Worm (Caenorhabditis elegans) whole organism, L3 larva: ENCODE data around the gene mrps-26.
A peak's percentile ranks its signal among the peaks of the same experiment; 100 is the strongest.

Experiments used
- R02D3.7 ChIP-seq: fragments of 150-350 bp; optimal IDR thresholded peaks from 2 replicates; lab custom pipeline; 2014; ENCODE audit warnings: missing biosample characterization, missing genetic modification characterization
- ZK546.5 ChIP-seq: sonication (generic microtip); optimal IDR thresholded peaks from 2 replicates; lab custom pipeline; 2017; ENCODE audit warnings: missing biosample characterization, missing genetic modification characterization
- aly-2 ChIP-seq: fragments of 150-350 bp; optimal IDR thresholded peaks from 2 replicates; lab custom pipeline; 2014; ENCODE audit warnings: missing biosample characterization, missing genetic modification characterization
- ama-1 ChIP-seq: fragments of 150-350 bp; optimal IDR thresholded peaks from 2 replicates; lab custom pipeline; 2018
- ceh-82 ChIP-seq: fragments of 150-350 bp; optimal IDR thresholded peaks from 2 replicates; lab custom pipeline; 2014; ENCODE audit warnings: missing biosample characterization, missing genetic modification characterization
- ceh-9 ChIP-seq: sonication (generic microtip); optimal IDR thresholded peaks from 2 replicates; lab custom pipeline; 2018; ENCODE audit warnings: missing biosample characterization, missing genetic modification characterization
- daf-12 ChIP-seq: fragments of 150-350 bp; optimal IDR thresholded peaks from 2 replicates; lab custom pipeline; 2014; ENCODE audit warnings: missing biosample characterization, missing genetic modification reagents, missing genetic modification characterization
- egl-5 ChIP-seq: fragments of 150-350 bp; optimal IDR thresholded peaks from 2 replicates; lab custom pipeline; 2017; ENCODE audit warnings: missing biosample characterization, missing genetic modification reagents, missing genetic modification characterization, inconsistent platforms
- elt-1 ChIP-seq: fragments of 150-350 bp; optimal IDR thresholded peaks from 2 replicates; lab custom pipeline; 2014; ENCODE audit warnings: missing biosample characterization, missing genetic modification characterization
- elt-2 ChIP-seq: sonication (generic microtip); optimal IDR thresholded peaks from 2 replicates; lab custom pipeline; 2016; ENCODE audit warnings: missing genetic modification reagents, mild to moderate bottlenecking, missing genetic modification characterization, missing compliant biosample characterization
- elt-3 ChIP-seq, 3 experiments: fragments of 150-350 bp in 1 of 3; sonication (generic microtip) in 2 of 3; optimal IDR thresholded peaks; 2 replicates in 2 of 3; 4 replicates in 1 of 3; lab custom pipeline; 2014 to 2017; ENCODE audit warnings: missing biosample characterization in 3 of 3, missing genetic modification characterization in 3 of 3
- eor-1 ChIP-seq, 2 experiments: fragments of 150-350 bp; optimal IDR thresholded peaks; 2 replicates each; lab custom pipeline; 2014 to 2018; ENCODE audit warnings: missing biosample characterization in 2 of 2, missing genetic modification characterization in 2 of 2
- fkh-2 ChIP-seq: fragments of 150-350 bp; optimal IDR thresholded peaks from 2 replicates; lab custom pipeline; 2014; ENCODE audit warnings: missing biosample characterization, missing genetic modification reagents, missing genetic modification characterization
- lin-15B ChIP-seq: fragments of 150-350 bp; optimal IDR thresholded peaks from 2 replicates; lab custom pipeline; 2014; ENCODE audit warnings: missing biosample characterization, missing genetic modification characterization
- lin-39 ChIP-seq: fragments of 150-350 bp; optimal IDR thresholded peaks from 2 replicates; lab custom pipeline; 2018; ENCODE audit warnings: missing biosample characterization, missing genetic modification reagents, missing genetic modification characterization
- lsy-12 ChIP-seq: sonication (generic microtip); optimal IDR thresholded peaks from 2 replicates; lab custom pipeline; 2016; ENCODE audit warnings: mild to moderate bottlenecking, missing genetic modification characterization, missing compliant biosample characterization
- mdl-1 ChIP-seq: fragments of 150-350 bp; optimal IDR thresholded peaks from 2 replicates; lab custom pipeline; 2014; ENCODE audit warnings: missing biosample characterization, missing genetic modification characterization
- nhr-11 ChIP-seq: fragments of 150-350 bp; optimal IDR thresholded peaks from 2 replicates; lab custom pipeline; 2014; ENCODE audit warnings: missing biosample characterization, missing genetic modification characterization
- nhr-23 ChIP-seq: fragments of 150-350 bp; optimal IDR thresholded peaks from 2 replicates; lab custom pipeline; 2014; ENCODE audit warnings: missing biosample characterization, missing genetic modification reagents, missing genetic modification characterization
- nhr-237 ChIP-seq: fragments of 150-350 bp; optimal IDR thresholded peaks from 2 replicates; lab custom pipeline; 2014; ENCODE audit warnings: missing biosample characterization, missing genetic modification characterization
- nhr-28 ChIP-seq: fragments of 150-350 bp; optimal IDR thresholded peaks from 2 replicates; lab custom pipeline; 2014; ENCODE audit warnings: missing biosample characterization, missing genetic modification characterization
- nhr-43 ChIP-seq: sonication (generic microtip); optimal IDR thresholded peaks from 2 replicates; lab custom pipeline; 2016; ENCODE audit warnings: mild to moderate bottlenecking, missing genetic modification characterization, missing compliant biosample characterization; ENCODE audit not compliant: poor library complexity, severe bottlenecking
- nhr-67 ChIP-seq: fragments of 150-350 bp; optimal IDR thresholded peaks from 2 replicates; lab custom pipeline; 2014; ENCODE audit warnings: missing biosample characterization, missing genetic modification characterization
- nhr-76 ChIP-seq: fragments of 150-350 bp; sonication (generic microtip); optimal IDR thresholded peaks from 5 replicates; lab custom pipeline; 2014; ENCODE audit warnings: missing biosample characterization, missing genetic modification characterization
- nhr-77 ChIP-seq: fragments of 150-350 bp; optimal IDR thresholded peaks from 2 replicates; lab custom pipeline; 2014; ENCODE audit warnings: missing biosample characterization, missing genetic modification characterization
- pha-4 ChIP-seq: fragments of 150-350 bp; optimal IDR thresholded peaks from 2 replicates; lab custom pipeline; 2014; ENCODE audit warnings: missing biosample characterization, missing genetic modification reagents, missing genetic modification characterization
- pqm-1 ChIP-seq: fragments of 150-350 bp; optimal IDR thresholded peaks from 2 replicates; lab custom pipeline; 2017; ENCODE audit warnings: missing biosample characterization, missing genetic modification characterization, inconsistent platforms
- sea-2 ChIP-seq: fragments of 150-350 bp; sonication (generic microtip); optimal IDR thresholded peaks from 4 replicates; lab custom pipeline; 2014; ENCODE audit warnings: missing biosample characterization, missing genetic modification reagents, missing genetic modification characterization
- snpc-4 ChIP-seq: fragments of 150-350 bp; optimal IDR thresholded peaks from 2 replicates; lab custom pipeline; 2014; ENCODE audit warnings: missing biosample characterization, missing genetic modification characterization
- tbx-2 ChIP-seq: sonication (generic microtip); optimal IDR thresholded peaks from 2 replicates; lab custom pipeline; 2016; ENCODE audit warnings: mild to moderate bottlenecking, missing genetic modification characterization, missing compliant biosample characterization
- unc-39 ChIP-seq: sonication (generic microtip); optimal IDR thresholded peaks from 4 replicates; lab custom pipeline; 2017; ENCODE audit warnings: missing biosample characterization, missing genetic modification characterization
- unc-62 ChIP-seq: fragments of 150-350 bp; sonication (generic microtip); optimal IDR thresholded peaks from 4 replicates; lab custom pipeline; 2014; ENCODE audit warnings: missing biosample characterization, missing genetic modification reagents, missing genetic modification characterization
- zag-1 ChIP-seq: fragments of 150-350 bp; optimal IDR thresholded peaks from 2 replicates; lab custom pipeline; 2014; ENCODE audit warnings: missing biosample characterization, missing genetic modification characterization
- ztf-11 ChIP-seq: fragments of 150-350 bp; optimal IDR thresholded peaks from 2 replicates; lab custom pipeline; 2014; ENCODE audit warnings: missing biosample characterization, missing genetic modification characterization
- ztf-4 ChIP-seq: fragments of 150-350 bp; optimal IDR thresholded peaks from 2 replicates; lab custom pipeline; 2014; ENCODE audit warnings: missing biosample characterization, missing genetic modification characterization

mrps-26 gene

DNA sequence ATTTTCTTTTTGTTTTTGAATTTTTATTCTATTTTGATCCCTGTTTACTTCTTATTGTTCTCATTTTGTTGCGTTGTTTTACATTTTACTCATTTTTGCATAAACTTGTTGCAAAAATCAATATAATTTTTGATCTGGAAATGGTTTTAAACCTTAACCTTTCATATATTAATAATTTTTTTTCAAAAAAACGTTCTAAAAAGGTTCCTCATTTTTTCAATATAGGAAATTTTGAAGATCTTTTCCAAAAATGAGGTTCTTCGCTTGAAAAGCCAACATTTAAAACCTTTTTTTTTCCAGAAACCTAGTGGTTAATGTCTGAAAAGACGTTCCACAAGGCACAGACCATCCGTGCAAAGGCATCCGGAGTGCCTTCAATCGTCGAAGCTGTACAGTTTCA lies 26.0 kb downstream of the mrps-26 start, which contains the start of gene gop-3:
gop-3 (plus strand) TSS at position 301 of the 400 bp plus-strand sequence.
- no peak for TF ChIP-seq ceh-9 (tag; lab: Kevin White, UChicago)
- TF ChIP-seq lin-39 = no peak
- TF ChIP-seq ceh-82 (tag; lab: Kevin White, UChicago) = no peak
- TF ChIP-seq mdl-1 (tag; lab: Kevin White, UChicago) = no peak
- TF ChIP-seq snpc-4 (tag; lab: Kevin White, UChicago) = no peak
- TF ChIP-seq daf-12 = no peak
- no peak for TF ChIP-seq ztf-11 (tag; lab: Kevin White, UChicago)

DNA sequence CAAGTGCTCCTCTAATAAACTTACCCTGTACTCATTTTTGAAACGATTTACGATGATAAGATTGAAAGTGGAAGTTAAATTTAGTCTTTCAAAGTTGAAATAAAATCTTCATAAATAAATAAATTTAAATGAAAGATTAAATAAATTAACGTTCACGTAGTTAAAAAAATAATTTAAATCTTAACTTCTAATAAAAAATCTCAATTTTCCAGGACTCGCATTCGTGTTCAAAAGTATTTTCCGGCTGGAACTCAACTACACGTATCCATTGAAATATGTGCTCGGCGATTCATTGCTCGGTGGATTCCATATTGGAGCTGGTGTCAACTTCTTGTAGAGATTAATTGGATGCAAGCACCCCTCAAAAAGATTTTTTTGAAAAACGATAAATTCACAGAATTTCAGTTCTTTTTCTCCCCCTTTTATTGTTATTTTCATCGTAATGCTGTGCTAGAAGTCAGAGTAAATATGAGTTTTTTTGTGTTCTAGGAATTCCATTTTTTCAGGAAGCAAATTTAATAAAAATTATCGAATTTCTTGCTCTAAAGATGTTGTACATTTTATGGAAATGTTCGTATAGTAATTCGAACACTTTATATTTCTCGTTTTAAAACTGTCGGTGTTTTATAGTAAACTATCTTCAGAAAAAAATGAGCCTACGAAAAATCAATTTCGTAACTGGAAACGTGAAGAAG lies 29.0 kb downstream of the mrps-26 start, which contains the start of the genes C34E10.9 and hap-1:
C34E10.9 (minus strand) TSS at position 101 of the 695 bp plus-strand sequence.
hap-1 (plus strand) TSS at position 645 of the 695 bp plus-strand sequence.
- TF ChIP-seq ceh-9 (tag; lab: Kevin White, UChicago) (no peak), ztf-4 (tag; lab: Kevin White, UChicago) (no peak)

DNA sequence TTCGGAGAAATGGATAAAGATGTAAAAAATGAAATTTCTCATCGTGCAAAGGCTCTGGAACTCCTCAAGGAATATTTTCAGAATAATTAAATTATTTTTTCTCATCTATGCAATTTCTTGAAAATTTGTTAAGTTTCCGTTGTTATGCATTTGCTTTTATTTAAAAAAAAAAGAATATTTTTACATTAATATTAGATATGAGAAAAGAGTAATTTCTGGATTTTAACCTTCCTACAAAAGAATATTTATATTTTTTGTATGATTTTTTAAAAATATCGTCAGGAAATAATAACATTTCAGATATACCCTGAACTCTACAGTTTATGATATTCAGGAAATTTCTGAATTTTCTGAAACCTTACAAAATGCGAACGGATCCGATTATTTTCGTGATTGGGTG lies 30.4 kb downstream of the mrps-26 start, which contains the start of gene gro-1:
gro-1 (plus strand) TSS at position 301 of the 400 bp plus-strand sequence.
- TF ChIP-seq nhr-237 (no peak), lin-39 (no peak), lsy-12 (tag; lab: Kevin White, UChicago) (no peak), elt-1 (tag; lab: Kevin White, UChicago) (no peak), aly-2 (tag; lab: Kevin White, UChicago) (no peak), daf-12 (no peak), nhr-43 (tag; lab: Kevin White, UChicago) (no peak), fkh-2 (tag; lab: Kevin White, UChicago) (no peak), nhr-77 (tag; lab: Kevin White, UChicago) (no peak), egl-5 (tag; lab: Kevin White, UChicago) (no peak), ceh-9 (tag; lab: Kevin White, UChicago) (no peak), ztf-4 (tag; lab: Kevin White, UChicago) (no peak)

DNA sequence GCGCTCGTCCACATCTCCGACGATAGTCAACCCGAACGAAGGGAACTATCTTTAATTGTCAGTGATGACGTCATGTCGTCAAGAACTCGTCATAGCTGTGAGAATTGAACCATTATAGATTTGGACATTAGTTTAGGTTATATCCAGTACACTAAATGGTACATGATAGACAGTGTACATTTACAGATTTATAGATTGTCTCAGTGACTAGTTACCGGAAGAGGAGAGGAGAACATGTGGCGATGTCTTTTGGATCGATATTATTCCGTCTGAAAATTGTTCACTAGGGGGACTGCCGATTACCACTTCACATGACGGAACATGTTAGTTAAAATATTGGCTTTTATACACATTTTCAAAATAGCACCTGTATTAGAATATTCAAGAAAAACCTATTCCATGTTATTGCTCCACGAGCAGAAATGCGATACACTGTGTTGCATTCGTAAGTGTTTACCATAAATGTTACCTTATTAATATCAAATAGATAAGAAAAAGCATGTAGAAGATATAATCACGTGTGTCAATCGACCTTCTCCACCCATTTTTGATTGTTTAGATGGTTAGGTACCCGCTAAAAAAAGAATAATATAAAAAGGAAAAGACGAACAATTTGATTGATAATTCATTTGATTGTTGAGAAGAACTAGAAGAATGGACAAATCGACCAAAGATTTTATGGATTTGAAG lies 33.0 kb downstream of the mrps-26 start, which contains the start of gene ZC395.5:
ZC395.5 (plus strand) TSS at position 632 of the 690 bp plus-strand sequence.
- TF ChIP-seq pha-4 (tag; lab: Kevin White, UChicago) (peak; percentile 57), nhr-76 (tag; lab: Kevin White, UChicago) (no peak), aly-2 (tag; lab: Kevin White, UChicago) (no peak), nhr-67 (tag; lab: Kevin White, UChicago) (no peak), egl-5 (tag; lab: Kevin White, UChicago) (no peak), elt-2 (tag; lab: Kevin White, UChicago) (peak; percentile 57), ama-1 (lab: Kevin White, UChicago) (peak; percentile 15), nhr-28 (tag; lab: Kevin White, UChicago) (no peak), unc-62 (no peak), sea-2 (GFP tag; lab: Kevin White, UChicago) (no peak), ztf-4 (tag; lab: Kevin White, UChicago) (no peak), unc-39 (tag; lab: Kevin White, UChicago) (no peak), R02D3.7 (tag; lab: Kevin White, UChicago) (no peak), ZK546.5 (tag; lab: Kevin White, UChicago) (no peak), tbx-2 (tag; lab: Kevin White, UChicago) (no peak), lin-15B (no peak), eor-1 (tag; optimal IDR thresholded peaks at IDR 0.05; lab: Kevin White, UChicago) (no peak), elt-3 (tag; optimal IDR thresholded peaks at IDR 0.05; lab: Kevin White, UChicago) (no peak), snpc-4 (tag; lab: Kevin White, UChicago) (no peak), nhr-23 (no peak), daf-12 (no peak), pqm-1 (peak; percentile 74), zag-1 (no peak), nhr-11 (no peak), nhr-237 (no peak), elt-1 (tag; lab: Kevin White, UChicago) (no peak)
